Worm (Caenorhabditis elegans) whole organism, L4/young adult: ENCODE results near the gene gck-4.

Experiments
- dao-5 ChIP-seq: sonication (generic microtip); optimal IDR thresholded peaks from 2 replicates; lab custom pipeline; 2016; ENCODE audit warnings: missing genotype, missing genetic modification characterization, moderate library complexity, missing compliant biosample characterization
- him-1 ChIP-seq: sonication (generic microtip); optimal IDR thresholded peaks from 2 replicates; lab custom pipeline; 2016; ENCODE audit warnings: missing genotype, missing genetic modification reagents, missing genetic modification characterization, missing compliant biosample characterization

ce11 chrX:13631122-13631672, 45.8 kb upstream of the gck-4 start, which contains the start of gene nlg-1:
- TF ChIP-seq dao-5 (tag; lab: Kevin White, UChicago) (no peak), him-1 (tag; lab: Kevin White, UChicago) (no peak)
